Comparison of ENCODE assay signal across 1 fruit fly cellular context in the genomic region with DNA sequence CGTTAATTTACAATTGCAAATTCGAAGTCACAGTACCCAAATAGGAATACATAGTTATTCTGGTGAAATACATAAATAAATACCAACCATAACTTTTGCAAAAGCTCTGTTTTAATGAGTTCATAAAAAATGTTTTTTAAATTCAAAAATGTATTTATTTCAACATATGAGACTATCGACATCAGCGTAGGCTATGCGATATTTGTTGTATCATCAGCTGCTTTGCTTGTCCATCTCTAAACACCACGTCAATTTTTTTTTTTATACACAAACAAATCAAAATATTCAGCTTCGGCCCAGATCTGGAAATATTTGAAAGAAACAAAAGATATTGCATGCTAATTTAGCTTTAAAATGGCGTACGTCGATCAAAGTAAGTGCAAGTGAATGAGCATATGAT.
A peak's percentile ranks its signal among the peaks of the same experiment; 100 is the strongest.
TF ChIP-seq lines count a peak whose summit lies in the region.

TSS of gene CG1840 (plus strand) at position 211 of the 400 bp plus-strand sequence.

TF ChIP-seq in whole organism, embryonic, 481 proteins besides CTCF, POLR2A, EP300 and RAD21 (continued from another document and continues in another):
- TF ChIP-seq peb (GFP tag; IDR thresholded peaks at IDR 0.05; lab: Robert Waterston, UW) (no peak), Ptx1 (GFP tag; IDR thresholded peaks at IDR 0.05; lab: Robert Waterston, UW) (no peak), MBD-R2 (GFP tag; IDR thresholded peaks at IDR 0.05; lab: Robert Waterston, UW) (peak; percentile 61), BEAF-32 (GFP tag; optimal IDR thresholded peaks at IDR 0.05; lab: Kevin White, UChicago) (peak; percentile 76), CG14965 (GFP tag; optimal IDR thresholded peaks at IDR 0.05; lab: Kevin White, UChicago; ENCODE audit: borderline replicate concordance) (no peak), CG1602 (GFP tag; optimal IDR thresholded peaks at IDR 0.05; lab: Kevin White, UChicago) (no peak), Hr78 (GFP tag; optimal IDR thresholded peaks at IDR 0.05; lab: Kevin White, UChicago) (no peak), CG1647 (GFP tag; optimal IDR thresholded peaks at IDR 0.05; lab: Kevin White, UChicago) (no peak), CG3065 (GFP tag; optimal IDR thresholded peaks at IDR 0.05; lab: Kevin White, UChicago) (no peak), CG10565 (GFP tag; optimal IDR thresholded peaks at IDR 0.05; lab: Kevin White, UChicago) (no peak), NfI (GFP tag; optimal IDR thresholded peaks at IDR 0.05; lab: Kevin White, UChicago) (no peak), CG1529 (GFP tag; optimal IDR thresholded peaks at IDR 0.05; lab: Kevin White, UChicago) (no peak), CG3281 (GFP tag; optimal IDR thresholded peaks at IDR 0.05; lab: Kevin White, UChicago) (no peak), Pdp1 (GFP tag; optimal IDR thresholded peaks at IDR 0.05; lab: Kevin White, UChicago) (peak in 1 of 2 experiments; percentile 95), nerfin-1 (tag; optimal IDR thresholded peaks at IDR 0.05; lab: Kevin White, UChicago) (no peak), pnt (GFP tag; optimal IDR thresholded peaks at IDR 0.05; lab: Kevin White, UChicago) (no peak), Doc3 (GFP tag; IDR thresholded peaks at IDR 0.05; lab: Robert Waterston, UW; ENCODE audit: partially characterized antibody) (peak; percentile 77), fd102C (GFP tag; optimal IDR thresholded peaks at IDR 0.05; lab: Kevin White, UChicago) (no peak), CG14860 (GFP tag; IDR thresholded peaks at IDR 0.05; lab: Robert Waterston, UW; ENCODE audit: partially characterized antibody) (peak; percentile 55; the same call in 2 of the 3 replicates), CG15073 (GFP tag; optimal IDR thresholded peaks at IDR 0.05; lab: Kevin White, UChicago) (no peak), CG8290 (GFP tag; optimal IDR thresholded peaks at IDR 0.05; lab: Kevin White, UChicago) (no peak), CG8290 (tag; optimal IDR thresholded peaks at IDR 0.05; lab: Kevin White, UChicago) (peak in 1 of 2 experiments; percentile 23), dmrt11E (tag; optimal IDR thresholded peaks at IDR 0.05; lab: Kevin White, UChicago) (no peak), cg (GFP tag; optimal IDR thresholded peaks at IDR 0.05; lab: Kevin White, UChicago) (no peak), CG10979 (tag; optimal IDR thresholded peaks at IDR 0.05; lab: Kevin White, UChicago) (no peak), CG13424 (tag; optimal IDR thresholded peaks at IDR 0.05; lab: Kevin White, UChicago) (peak; percentile 10), ap (GFP tag; IDR thresholded peaks at IDR 0.05; lab: Robert Waterston, UW) (no peak), Xbp1 (GFP tag; optimal IDR thresholded peaks at IDR 0.05; lab: Kevin White, UChicago) (peak; percentile 76), CG43689 (GFP tag; IDR thresholded peaks at IDR 0.05; lab: Robert Waterston, UW) (no peak), sug (tag; optimal IDR thresholded peaks at IDR 0.05; lab: Kevin White, UChicago) (peak; percentile 8), CG1233 (GFP tag; optimal IDR thresholded peaks at IDR 0.05; lab: Kevin White, UChicago) (no peak), NFAT (GFP tag; IDR thresholded peaks at IDR 0.05; lab: Robert Waterston, UW) (no peak), CG32772 (GFP tag; IDR thresholded peaks at IDR 0.05; lab: Robert Waterston, UW) (peak; percentile 59; the same call in 1 of the 2 replicates), CG17359 (tag; optimal IDR thresholded peaks at IDR 0.05; lab: Kevin White, UChicago) (peak; percentile 65), CG7839 (tag; optimal IDR thresholded peaks at IDR 0.05; lab: Kevin White, UChicago) (no peak), gcm (GFP tag; optimal IDR thresholded peaks at IDR 0.05; lab: Kevin White, UChicago) (no peak), CHES-1-like (GFP tag; optimal IDR thresholded peaks at IDR 0.05; lab: Kevin White, UChicago) (no peak), Kr (GFP tag; optimal IDR thresholded peaks at IDR 0.05; lab: Kevin White, UChicago) (no peak), PHDP (tag; optimal IDR thresholded peaks at IDR 0.05; lab: Kevin White, UChicago) (peak; percentile 0), CG18764 (GFP tag; optimal IDR thresholded peaks at IDR 0.05; lab: Kevin White, UChicago) (no peak), ken (GFP tag; IDR thresholded peaks at IDR 0.05; lab: Robert Waterston, UW) (no peak), CG6683 (GFP tag; optimal IDR thresholded peaks at IDR 0.05; lab: Kevin White, UChicago) (no peak), E2f2 (GFP tag; IDR thresholded peaks at IDR 0.05; lab: Robert Waterston, UW) (0 out of 2 replicates have a peak, but pooled peaks have one; percentile 20), ttk (GFP tag; IDR thresholded peaks at IDR 0.05; lab: Robert Waterston, UW) (no peak), Nf-YC (tag; optimal IDR thresholded peaks at IDR 0.05; lab: Kevin White, UChicago) (no peak), CG2712 (tag; optimal IDR thresholded peaks at IDR 0.05; lab: Kevin White, UChicago) (peak; percentile 13), Stat92E (GFP tag; optimal IDR thresholded peaks at IDR 0.05; lab: Kevin White, UChicago) (no peak), gsb (GFP tag; IDR thresholded peaks at IDR 0.05; lab: Robert Waterston, UW) (no peak), kay (GFP tag; optimal IDR thresholded peaks at IDR 0.05; lab: Kevin White, UChicago) (no peak), nau (GFP tag; optimal IDR thresholded peaks at IDR 0.05; lab: Kevin White, UChicago) (no peak), Hmx (GFP tag; optimal IDR thresholded peaks at IDR 0.05; lab: Kevin White, UChicago) (no peak), Bdp1 (GFP tag; optimal IDR thresholded peaks at IDR 0.05; lab: Kevin White, UChicago) (no peak), Lhr (GFP tag; optimal IDR thresholded peaks at IDR 0.05; lab: Kevin White, UChicago) (no peak), btn (GFP tag; optimal IDR thresholded peaks at IDR 0.05; lab: Kevin White, UChicago) (no peak), Mes4 (GFP tag; optimal IDR thresholded peaks at IDR 0.05; lab: Kevin White, UChicago) (no peak), Atf-2 (GFP tag; optimal IDR thresholded peaks at IDR 0.05; lab: Kevin White, UChicago) (no peak), CG31224 (GFP tag; IDR thresholded peaks at IDR 0.05; lab: Robert Waterston, UW) (no peak), CG4617 (GFP tag; optimal IDR thresholded peaks at IDR 0.05; lab: Kevin White, UChicago; ENCODE audit: borderline replicate concordance) (peak; percentile 31), CG2116 (GFP tag; optimal IDR thresholded peaks at IDR 0.05; lab: Kevin White, UChicago) (peak; percentile 1), CG2120 (GFP tag; optimal IDR thresholded peaks at IDR 0.05; lab: Kevin White, UChicago) (peak; percentile 37), CG9876 (GFP tag; optimal IDR thresholded peaks at IDR 0.05; lab: Kevin White, UChicago) (no peak), CG13894 (tag; optimal IDR thresholded peaks at IDR 0.05; lab: Kevin White, UChicago) (peak; percentile 28), CG6854 (GFP tag; optimal IDR thresholded peaks at IDR 0.05; lab: Kevin White, UChicago) (no peak), CG2875 (GFP tag; optimal IDR thresholded peaks at IDR 0.05; lab: Kevin White, UChicago) (no peak), Hr39 (optimal IDR thresholded peaks at IDR 0.05; lab: Kevin White, UChicago) (no peak), CG16813 (GFP tag; IDR thresholded peaks at IDR 0.05; lab: Robert Waterston, UW; ENCODE audit: partially characterized antibody) (peak; percentile 65), CG9817 (tag; optimal IDR thresholded peaks at IDR 0.05; lab: Kevin White, UChicago) (no peak), MESR4 (GFP tag; optimal IDR thresholded peaks at IDR 0.05; lab: Kevin White, UChicago) (peak; percentile 67), maf-S (GFP tag; optimal IDR thresholded peaks at IDR 0.05; lab: Kevin White, UChicago) (no peak), CG32532 (GFP tag; IDR thresholded peaks at IDR 0.05; lab: Robert Waterston, UW) (peak; percentile 22; the same call in 1 of the 2 replicates), dati (GFP tag; IDR thresholded peaks at IDR 0.05; lab: Robert Waterston, UW) (no peak), Nf-YA (GFP tag; IDR thresholded peaks at IDR 0.05; lab: Robert Waterston, UW) (no peak), pzg (GFP tag; optimal IDR thresholded peaks at IDR 0.05; lab: Kevin White, UChicago) (peak; percentile 32), esg (GFP tag; conservative IDR thresholded peaks at IDR 0.05; lab: Robert Waterston, UW) (no peak), Trl (optimal IDR thresholded peaks at IDR 0.05; lab: Kevin White, UChicago) (no peak), Trl (GFP tag; optimal IDR thresholded peaks at IDR 0.05; lab: Kevin White, UChicago) (no peak), sqz (GFP tag; optimal IDR thresholded peaks at IDR 0.05; lab: Kevin White, UChicago) (peak; percentile 90), lola (GFP tag; optimal IDR thresholded peaks at IDR 0.05; lab: Kevin White, UChicago) (no peak), CG12659 (GFP tag; optimal IDR thresholded peaks at IDR 0.05; lab: Kevin White, UChicago) (peak; percentile 14), eyg (GFP tag; optimal IDR thresholded peaks at IDR 0.05; lab: Kevin White, UChicago) (no peak), Rfx (GFP tag; IDR thresholded peaks at IDR 0.05; lab: Robert Waterston, UW) (peak; percentile 50; the same call in 1 of the 2 replicates), CG11560 (tag; IDR thresholded peaks at IDR 0.05; lab: Robert Waterston, UW) (no peak), CG8944 (GFP tag; optimal IDR thresholded peaks at IDR 0.05; lab: Kevin White, UChicago) (no peak), sens (GFP tag; lab: Kevin White, UChicago) (peak; percentile 78), CG18476 (GFP tag; optimal IDR thresholded peaks at IDR 0.05; lab: Kevin White, UChicago) (no peak), hbn (GFP tag; IDR thresholded peaks at IDR 0.05; lab: Robert Waterston, UW; ENCODE audit: partially characterized antibody) (peak; percentile 77), Blimp-1 (GFP tag; optimal IDR thresholded peaks at IDR 0.05; lab: Kevin White, UChicago) (no peak), pho (GFP tag; optimal IDR thresholded peaks at IDR 0.05; lab: Kevin White, UChicago) (no peak), mld (GFP tag; IDR thresholded peaks at IDR 0.05; lab: Robert Waterston, UW; ENCODE audit: partially characterized antibody) (0 out of 3 replicates have a peak, but pooled peaks have one; percentile 55), Opbp (GFP tag; IDR thresholded peaks at IDR 0.05; lab: Robert Waterston, UW; ENCODE audit: partially characterized antibody) (peak; percentile 72), gem (tag; optimal IDR thresholded peaks at IDR 0.05; lab: Kevin White, UChicago) (no peak), CG33557 (GFP tag; optimal IDR thresholded peaks at IDR 0.05; lab: Kevin White, UChicago) (no peak), zfh2 (GFP tag; optimal IDR thresholded peaks at IDR 0.05; lab: Kevin White, UChicago) (peak; percentile 1), Sin3A (optimal IDR thresholded peaks at IDR 0.05; lab: Kevin White, UChicago) (no peak), gro (GFP tag; optimal IDR thresholded peaks at IDR 0.05; lab: Kevin White, UChicago) (peak; percentile 40), insv (GFP tag; optimal IDR thresholded peaks at IDR 0.05; lab: Kevin White, UChicago) (no peak), ato (GFP tag; IDR thresholded peaks at IDR 0.05; lab: Robert Waterston, UW; ENCODE audit: partially characterized antibody) (peak; percentile 70; the same call in 1 of the 2 replicates), CG4282 (GFP tag; optimal IDR thresholded peaks at IDR 0.05; lab: Kevin White, UChicago) (no peak), CG10366 (GFP tag; IDR thresholded peaks at IDR 0.05; lab: Robert Waterston, UW) (no peak), ATbp (GFP tag; optimal IDR thresholded peaks at IDR 0.05; lab: Kevin White, UChicago) (no peak), cwo (GFP tag; optimal IDR thresholded peaks at IDR 0.05; lab: Kevin White, UChicago) (no peak), slbo (GFP tag; IDR thresholded peaks at IDR 0.05; lab: Robert Waterston, UW) (peak; percentile 57), HLH4C (GFP tag; IDR thresholded peaks at IDR 0.05; lab: Robert Waterston, UW; ENCODE audit: partially characterized antibody) (peak; percentile 51; the same call in 2 of the 3 replicates), CG10267 (tag; optimal IDR thresholded peaks at IDR 0.05; lab: Kevin White, UChicago) (peak; percentile 44), kah (GFP tag; optimal IDR thresholded peaks at IDR 0.05; lab: Kevin White, UChicago) (no peak), CG4328 (GFP tag; optimal IDR thresholded peaks at IDR 0.05; lab: Kevin White, UChicago) (no peak), nerfin-2 (GFP tag; IDR thresholded peaks at IDR 0.05; lab: Robert Waterston, UW; ENCODE audit: partially characterized antibody) (peak; percentile 33; the same call in 1 of the 2 replicates), CG6175 (GFP tag; IDR thresholded peaks at IDR 0.05; lab: Robert Waterston, UW) (no peak), pb (GFP tag; optimal IDR thresholded peaks at IDR 0.05; lab: Kevin White, UChicago) (no peak), jigr1 (GFP tag; IDR thresholded peaks at IDR 0.05; lab: Robert Waterston, UW) (no peak), amos (GFP tag; IDR thresholded peaks at IDR 0.05; lab: Robert Waterston, UW; ENCODE audit: partially characterized antibody) (peak; percentile 80), salm (tag; optimal IDR thresholded peaks at IDR 0.05; lab: Kevin White, UChicago) (no peak), CG14014 (GFP tag; IDR thresholded peaks at IDR 0.05; lab: Robert Waterston, UW) (0 out of 2 replicates have a peak, but pooled peaks have one; percentile 13), Ets97D (GFP tag; optimal IDR thresholded peaks at IDR 0.05; lab: Kevin White, UChicago) (peak; percentile 13), wdn (GFP tag; IDR thresholded peaks at IDR 0.05; lab: Robert Waterston, UW) (no peak), crp (GFP tag; optimal IDR thresholded peaks at IDR 0.05; lab: Kevin White, UChicago) (peak in 1 of 2 experiments; percentile 79), Sry-δ (GFP tag; optimal IDR thresholded peaks at IDR 0.05; lab: Kevin White, UChicago) (peak; percentile 87), tna (GFP tag; IDR thresholded peaks at IDR 0.05; lab: Robert Waterston, UW; ENCODE audit: partially characterized antibody) (peak; percentile 51; the same call in 1 of the 2 replicates), Ssrp (tag; optimal IDR thresholded peaks at IDR 0.05; lab: Kevin White, UChicago) (no peak), sr (GFP tag; IDR thresholded peaks at IDR 0.05; lab: Robert Waterston, UW) (no peak), CG14710 (tag; optimal IDR thresholded peaks at IDR 0.05; lab: Kevin White, UChicago) (peak; percentile 26), CG30020 (tag; optimal IDR thresholded peaks at IDR 0.05; lab: Kevin White, UChicago) (no peak), lab (GFP tag; optimal IDR thresholded peaks at IDR 0.05; lab: Kevin White, UChicago) (no peak), Rx (GFP tag; IDR thresholded peaks at IDR 0.05; lab: Robert Waterston, UW) (no peak), Drgx (GFP tag; IDR thresholded peaks at IDR 0.05; lab: Robert Waterston, UW) (no peak), B-H1 (GFP tag; IDR thresholded peaks at IDR 0.05; lab: Robert Waterston, UW) (no peak), sna (GFP tag; IDR thresholded peaks at IDR 0.05; lab: Robert Waterston, UW; ENCODE audit: partially characterized antibody) (peak; percentile 51; the same call in 1 of the 2 replicates)
